Worm (Caenorhabditis elegans) whole organism, L4 larva: Measurements from ENCODE around the gene srbc-11.

Source experiments
- D1046.2 ChIP-seq: fragments of 200-800 bp; sonication (Bioruptor generic); IDR thresholded peaks from 2 replicates; pipeline ENCODE4 v1.3.6; 2022; ENCODE audit warnings: missing genetic modification characterization, missing compliant biosample characterization
- F10B5.3 ChIP-seq: sonication (generic microtip); optimal IDR thresholded peaks from 2 replicates; lab custom pipeline; 2016; ENCODE audit warnings: mild to moderate bottlenecking, missing genetic modification characterization, missing compliant biosample characterization
- F37D6.2 ChIP-seq: sonication (generic microtip); optimal IDR thresholded peaks from 2 replicates; lab custom pipeline; 2016; ENCODE audit warnings: mild to moderate bottlenecking, missing genetic modification characterization, missing compliant biosample characterization
- F44E2.7 ChIP-seq: fragments of 200-800 bp; sonication (Bioruptor generic); IDR thresholded peaks from 2 replicates; pipeline ENCODE4 v2.1.2; 2022; ENCODE audit warnings: missing genetic modification characterization, missing compliant biosample characterization
- Y105C5A.15 ChIP-seq: fragments of 200-800 bp; sonication (Bioruptor generic); IDR thresholded peaks from 2 replicates; pipeline ENCODE4 v1.3.6; 2022; ENCODE audit warnings: missing genetic modification characterization, missing compliant biosample characterization
- Y5F2A.4 ChIP-seq: fragments of 200-800 bp; sonication (Bioruptor generic); optimal IDR thresholded peaks from 2 replicates; lab custom pipeline; 2018; ENCODE audit warnings: mild to moderate bottlenecking, missing genetic modification characterization, missing compliant biosample characterization
- aly-2 ChIP-seq: sonication (generic microtip); optimal IDR thresholded peaks from 2 replicates; lab custom pipeline; 2018; ENCODE audit warnings: missing biosample characterization, missing genetic modification characterization
- arid-1 ChIP-seq: fragments of 200-800 bp; sonication (Bioruptor generic); conservative IDR thresholded peaks from 2 replicates; pipeline ENCODE4 v1.3.6; 2022; ENCODE audit warnings: missing genetic modification reagents, missing genetic modification characterization, missing compliant biosample characterization
- ceh-28 ChIP-seq: fragments of 150-350 bp; optimal IDR thresholded peaks from 2 replicates; lab custom pipeline; 2014; ENCODE audit warnings: missing biosample characterization, missing genetic modification reagents, missing genetic modification characterization
- cey-2 ChIP-seq: sonication (generic microtip); optimal IDR thresholded peaks from 3 replicates; lab custom pipeline; 2017; ENCODE audit warnings: missing genetic modification characterization, mild to moderate bottlenecking, missing compliant biosample characterization, antibody characterized with exemption, borderline replicate concordance; ENCODE audit not compliant: insufficient read depth
- daf-12 ChIP-seq: fragments of 150-350 bp; optimal IDR thresholded peaks from 2 replicates; lab custom pipeline; 2014; ENCODE audit warnings: missing biosample characterization, missing genetic modification reagents, missing genetic modification characterization
- daf-8 ChIP-seq: fragments of 200-800 bp; sonication (Bioruptor generic); IDR thresholded peaks from 2 replicates; pipeline ENCODE4 v1.3.6; 2022; ENCODE audit warnings: missing genetic modification characterization, missing compliant biosample characterization
- dmd-6 ChIP-seq: fragments of 200-800 bp; sonication (Bioruptor generic); IDR thresholded peaks from 2 replicates; pipeline ENCODE4 v1.3.6; 2022; ENCODE audit warnings: missing genetic modification reagents, missing genetic modification characterization, missing compliant biosample characterization
- dmd-8 ChIP-seq: fragments of 200-800 bp; sonication (Bioruptor generic); IDR thresholded peaks from 2 replicates; pipeline ENCODE4 v1.3.6; 2022; ENCODE audit warnings: missing genetic modification characterization, missing compliant biosample characterization
- dpl-1 ChIP-seq: fragments of 150-350 bp; optimal IDR thresholded peaks from 2 replicates; lab custom pipeline; 2014; ENCODE audit warnings: missing biosample characterization, missing genetic modification reagents, missing genetic modification characterization
- dve-1 ChIP-seq: sonication (generic microtip); optimal IDR thresholded peaks from 2 replicates; lab custom pipeline; 2017; ENCODE audit warnings: antibody characterized with exemption, mild to moderate bottlenecking, missing genetic modification characterization, missing compliant biosample characterization; ENCODE audit not compliant: insufficient read depth
- jun-1 ChIP-seq: fragments of 150-350 bp; optimal IDR thresholded peaks from 2 replicates; lab custom pipeline; 2014; ENCODE audit warnings: missing biosample characterization, missing genetic modification reagents, missing genetic modification characterization
- lin-13 ChIP-seq: fragments of 150-350 bp; optimal IDR thresholded peaks from 2 replicates; lab custom pipeline; 2014; ENCODE audit warnings: missing biosample characterization, missing genetic modification reagents, missing genetic modification characterization
- lin-29 ChIP-seq: fragments of 200-800 bp; sonication (Bioruptor generic); IDR thresholded peaks from 2 replicates; pipeline ENCODE4 v1.3.6; 2022; ENCODE audit warnings: missing genetic modification reagents, missing genetic modification characterization, missing compliant biosample characterization
- madf-5 ChIP-seq, 2 experiments: fragments of 200-800 bp; sonication (Bioruptor generic); IDR thresholded peaks; 2 replicates each; pipeline ENCODE4 v1.3.6; 2022; ENCODE audit warnings: missing compliant biosample characterization in 2 of 2, missing genetic modification characterization in 2 of 2
- mdt-29 ChIP-seq: fragments of 200-800 bp; sonication (Bioruptor generic); IDR thresholded peaks from 2 replicates; pipeline ENCODE4 v1.3.6; 2022; ENCODE audit warnings: missing genetic modification reagents, missing genetic modification characterization, missing compliant biosample characterization
- mep-1 ChIP-seq: fragments of 150-350 bp; sonication (generic microtip); optimal IDR thresholded peaks from 3 replicates; lab custom pipeline; 2014; ENCODE audit warnings: missing biosample characterization, missing genetic modification characterization
- nhr-102 ChIP-seq: sonication (generic microtip); optimal IDR thresholded peaks from 2 replicates; lab custom pipeline; 2016; ENCODE audit warnings: mild to moderate bottlenecking, missing genetic modification characterization, moderate library complexity, missing compliant biosample characterization
- nhr-237 ChIP-seq: sonication (generic microtip); optimal IDR thresholded peaks from 2 replicates; lab custom pipeline; 2017; ENCODE audit warnings: missing biosample characterization, missing genetic modification characterization
- nhr-25 ChIP-seq: sonication (generic microtip); optimal IDR thresholded peaks from 2 replicates; lab custom pipeline; 2017; ENCODE audit warnings: missing genetic modification characterization, mild to moderate bottlenecking, missing compliant biosample characterization, antibody characterized with exemption, moderate library complexity, borderline replicate concordance; ENCODE audit not compliant: insufficient read depth
- nhr-41 ChIP-seq: fragments of 200-800 bp; sonication (Bioruptor generic); IDR thresholded peaks from 2 replicates; pipeline ENCODE4 v1.3.6; 2022; ENCODE audit warnings: missing genetic modification reagents, missing genetic modification characterization, missing compliant biosample characterization
- nhr-42 ChIP-seq: fragments of 200-800 bp; sonication (Bioruptor generic); IDR thresholded peaks from 2 replicates; pipeline ENCODE4 v1.3.6; 2022; ENCODE audit warnings: missing genetic modification characterization, missing compliant biosample characterization
- nhr-77 ChIP-seq: fragments of 150-350 bp; optimal IDR thresholded peaks from 2 replicates; lab custom pipeline; 2014; ENCODE audit warnings: missing biosample characterization, missing genetic modification characterization
- pha-4 ChIP-seq, 2 experiments: fragments of 150-350 bp in 1 of 2; fragments of 200-800 bp in 1 of 2; sonication (Bioruptor generic) in 1 of 2; IDR thresholded peaks in 1 of 2; optimal IDR thresholded peaks in 1 of 2; 2 replicates each; pipeline versions ENCODE4 v1.3.6 to Lab custom; 2014 to 2022; ENCODE audit warnings: missing genetic modification characterization in 2 of 2, missing genetic modification reagents in 2 of 2, missing biosample characterization in 1 of 2, missing compliant biosample characterization in 1 of 2
- pqm-1 ChIP-seq: sonication (generic microtip); optimal IDR thresholded peaks from 2 replicates; lab custom pipeline; 2017; ENCODE audit warnings: missing biosample characterization, missing genetic modification characterization
- rbr-2 ChIP-seq: sonication (generic microtip); optimal IDR thresholded peaks from 2 replicates; lab custom pipeline; 2016; ENCODE audit warnings: missing genotype, missing genetic modification characterization, missing compliant biosample characterization
- saeg-2 ChIP-seq: fragments of 200-800 bp; sonication (Bioruptor generic); IDR thresholded peaks from 2 replicates; pipeline ENCODE4 v1.3.6; 2022; ENCODE audit warnings: missing genetic modification reagents, missing genetic modification characterization, missing compliant biosample characterization
- snpc-4 ChIP-seq: fragments of 150-350 bp; optimal IDR thresholded peaks from 2 replicates; lab custom pipeline; 2014; ENCODE audit warnings: missing biosample characterization, missing genetic modification characterization
- spr-1 ChIP-seq: sonication (generic microtip); optimal IDR thresholded peaks from 2 replicates; lab custom pipeline; 2016; ENCODE audit warnings: mild to moderate bottlenecking, missing genetic modification characterization, missing compliant biosample characterization
- spr-3 ChIP-seq: fragments of 200-800 bp; sonication (Bioruptor generic); optimal IDR thresholded peaks from 2 replicates; lab custom pipeline; 2018; ENCODE audit warnings: mild to moderate bottlenecking, missing genetic modification characterization, missing compliant biosample characterization
- unc-130 ChIP-seq: sonication (generic microtip); optimal IDR thresholded peaks from 2 replicates; lab custom pipeline; 2016; ENCODE audit warnings: missing genetic modification reagents, missing genetic modification characterization, missing compliant biosample characterization
- unc-39 ChIP-seq: sonication (generic microtip); optimal IDR thresholded peaks from 2 replicates; lab custom pipeline; 2017; ENCODE audit warnings: missing biosample characterization, missing genetic modification characterization
- zag-1 ChIP-seq: fragments of 150-350 bp; optimal IDR thresholded peaks from 2 replicates; lab custom pipeline; 2014; ENCODE audit warnings: missing biosample characterization, missing genetic modification characterization
- zfp-2 ChIP-seq: sonication (generic microtip); optimal IDR thresholded peaks from 2 replicates; lab custom pipeline; 2016; ENCODE audit warnings: mild to moderate bottlenecking, missing genetic modification characterization, missing compliant biosample characterization
- zip-2 ChIP-seq: fragments of 150-350 bp; optimal IDR thresholded peaks from 2 replicates; lab custom pipeline; 2014; ENCODE audit warnings: missing biosample characterization, missing genetic modification characterization
- ztf-7 ChIP-seq: fragments of 150-350 bp; optimal IDR thresholded peaks from 2 replicates; lab custom pipeline; 2014; ENCODE audit warnings: missing biosample characterization, missing genetic modification characterization

srbc-11 gene

DNA sequence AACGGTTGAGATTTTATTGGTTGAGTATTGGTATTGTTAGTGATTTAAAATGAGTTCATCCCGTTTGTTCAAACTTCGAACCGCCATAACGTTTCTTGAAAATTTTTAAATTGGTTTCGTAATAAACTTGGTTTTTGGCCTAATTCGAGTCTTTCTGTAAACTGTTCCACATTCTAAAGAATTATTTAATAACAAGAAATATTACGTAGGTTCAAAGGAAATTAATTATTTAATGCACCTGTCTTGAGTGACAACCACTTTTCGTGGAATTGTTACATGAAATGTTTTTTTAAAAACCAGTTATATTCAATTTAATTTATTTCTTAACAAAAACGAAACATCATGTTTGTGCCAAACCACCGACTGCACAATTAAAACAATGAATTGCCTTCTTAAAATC is 6.1 kb upstream of the srbc-11 start:
- TF ChIP-seq madf-5 (GFP tag; IDR thresholded peaks at IDR 0.05; lab: Robert Waterston, UW): no peak
- no peak for TF ChIP-seq ztf-7 (tag; lab: Kevin White, UChicago)
- TF ChIP-seq ceh-28 (tag; lab: Kevin White, UChicago): no peak
- no peak for TF ChIP-seq Y105C5A.15 (GFP tag; lab: Robert Waterston, UW)
- no peak for TF ChIP-seq pqm-1 (tag; lab: Kevin White, UChicago)
- no peak for TF ChIP-seq F10B5.3 (tag; lab: Kevin White, UChicago)
- no peak for TF ChIP-seq dmd-6 (GFP tag; lab: Robert Waterston, UW)
- TF ChIP-seq nhr-102 (tag; lab: Kevin White, UChicago): no peak
- no peak for TF ChIP-seq saeg-2 (GFP tag; lab: Robert Waterston, UW)
- TF ChIP-seq rbr-2 (tag; lab: Kevin White, UChicago): no peak
- no peak for TF ChIP-seq dve-1
- TF ChIP-seq unc-39 (tag; lab: Kevin White, UChicago): no peak
- TF ChIP-seq snpc-4: no peak
- no peak for TF ChIP-seq nhr-42 (GFP tag; lab: Robert Waterston, UW)
- no peak for TF ChIP-seq cey-2 (tag; lab: Kevin White, UChicago)
- TF ChIP-seq aly-2: no peak
- TF ChIP-seq, all 104 proteins: peak for 0

DNA sequence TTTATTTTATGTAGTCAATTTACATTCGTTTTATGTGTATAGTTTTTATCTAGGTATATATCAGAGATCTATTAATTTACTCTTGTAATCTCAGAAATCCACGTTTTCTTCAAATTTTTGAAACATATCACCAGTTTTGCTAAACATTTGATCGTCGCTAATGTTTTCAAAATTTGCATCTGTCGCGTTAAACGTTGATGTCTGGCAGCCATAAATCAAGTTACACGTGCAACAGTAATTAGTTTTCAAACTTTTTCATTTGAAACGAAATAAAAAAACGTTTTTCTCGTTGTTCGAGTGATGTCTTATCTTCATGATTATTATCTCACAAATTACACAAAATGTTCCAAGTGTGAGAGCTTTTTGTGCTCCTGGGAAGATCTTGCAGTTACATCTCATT is 2.4 kb upstream of the srbc-11 start, which contains the start of gene srh-79:
Gene srh-79 (plus strand): TSS at position 301 of the 400 bp plus-strand sequence.
- TF ChIP-seq pha-4 (GFP tag; IDR thresholded peaks at IDR 0.05; lab: Robert Waterston, UW): no peak
- TF ChIP-seq pha-4 (tag; optimal IDR thresholded peaks at IDR 0.05; lab: Kevin White, UChicago): no peak
- TF ChIP-seq daf-12 (tag; lab: Kevin White, UChicago): no peak
- no peak for TF ChIP-seq rbr-2 (tag; lab: Kevin White, UChicago)
- no peak for TF ChIP-seq F10B5.3 (tag; lab: Kevin White, UChicago)
- TF ChIP-seq spr-3: no peak
- no peak for TF ChIP-seq ceh-28 (tag; lab: Kevin White, UChicago)
- no peak for TF ChIP-seq arid-1 (GFP tag; lab: Robert Waterston, UW)
- no peak for TF ChIP-seq D1046.2
- TF ChIP-seq mep-1 (tag; lab: Kevin White, UChicago): no peak
- no peak for TF ChIP-seq jun-1 (tag; lab: Kevin White, UChicago)

DNA sequence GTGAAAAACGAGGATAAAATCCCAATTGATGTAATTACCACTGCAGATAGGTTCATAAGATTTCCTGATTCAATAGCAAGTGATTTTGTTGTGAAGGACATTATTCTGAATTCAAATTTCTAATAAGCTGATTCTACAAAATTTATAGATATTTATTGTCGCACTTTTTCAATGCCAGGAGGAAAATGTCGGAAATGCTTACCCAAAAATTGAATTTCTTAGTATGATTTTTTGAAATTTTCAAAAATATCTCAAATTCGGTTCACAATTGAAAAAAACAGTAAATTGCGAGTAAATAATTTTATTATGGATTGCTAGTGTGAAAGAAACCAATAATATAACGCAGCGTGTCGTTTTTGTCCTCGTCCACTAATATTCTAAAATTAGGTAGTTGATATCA is 2.2 kb downstream of the srbc-11 start, which contains the start of gene srbc-10:
Gene srbc-10 (minus strand): TSS at position 101 of the 400 bp plus-strand sequence.
- TF ChIP-seq lin-29 (GFP tag; lab: Robert Waterston, UW) (no peak), daf-8 (GFP tag; lab: Robert Waterston, UW) (no peak), dpl-1 (GFP tag; lab: Kevin White, UChicago) (no peak), zag-1 (no peak), mdt-29 (GFP tag; lab: Robert Waterston, UW) (no peak), nhr-77 (tag; lab: Kevin White, UChicago) (no peak), snpc-4 (no peak), ztf-7 (tag; lab: Kevin White, UChicago) (no peak), dmd-8 (GFP tag; lab: Robert Waterston, UW) (no peak), Y105C5A.15 (GFP tag; lab: Robert Waterston, UW) (no peak), lin-13 (GFP tag; lab: Kevin White, UChicago) (no peak), unc-130 (GFP tag; lab: Kevin White, UChicago) (no peak), pqm-1 (tag; lab: Kevin White, UChicago) (no peak), zfp-2 (tag; lab: Kevin White, UChicago) (no peak), nhr-25 (tag; lab: Kevin White, UChicago) (no peak), saeg-2 (GFP tag; lab: Robert Waterston, UW) (no peak)

DNA sequence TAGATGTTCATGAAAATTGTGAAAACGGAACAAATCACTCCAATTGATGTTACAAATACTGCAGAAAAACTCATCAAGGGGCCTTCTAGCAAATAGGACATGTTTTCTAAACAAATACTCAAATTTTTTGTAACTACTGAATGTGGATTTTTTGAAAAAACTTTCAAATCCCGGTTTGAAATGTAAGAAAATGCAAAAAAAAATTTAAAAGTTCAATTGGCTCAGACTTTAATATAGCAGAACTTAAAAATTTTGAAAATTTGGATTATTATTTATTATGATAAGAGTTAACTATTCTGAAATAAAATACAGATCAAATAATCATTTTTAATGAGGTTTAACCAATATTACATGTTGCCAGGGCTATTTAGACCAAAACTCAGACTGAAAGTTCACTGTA is 4.7 kb downstream of the srbc-11 start, which contains the start of gene srbc-9:
Gene srbc-9 (minus strand): TSS at position 101 of the 400 bp plus-strand sequence.
- no peak for TF ChIP-seq nhr-41 (GFP tag; lab: Robert Waterston, UW)
- TF ChIP-seq Y5F2A.4 (GFP tag; lab: Kevin White, UChicago): no peak
- no peak for TF ChIP-seq ceh-28 (tag; lab: Kevin White, UChicago)
- TF ChIP-seq cey-2 (tag; lab: Kevin White, UChicago): no peak
- no peak for TF ChIP-seq nhr-42 (GFP tag; lab: Robert Waterston, UW)
- no peak for TF ChIP-seq nhr-237 (tag; lab: Kevin White, UChicago)
- TF ChIP-seq zip-2: no peak
- TF ChIP-seq F44E2.7: no peak
- TF ChIP-seq F37D6.2 (tag; lab: Kevin White, UChicago): no peak
- no peak for TF ChIP-seq spr-1 (tag; lab: Kevin White, UChicago)
- TF ChIP-seq, all 104 proteins: peak for 0
